Worm (Caenorhabditis elegans): Measurements from ENCODE around the gene sra-8.

Gene sra-8

DNA sequence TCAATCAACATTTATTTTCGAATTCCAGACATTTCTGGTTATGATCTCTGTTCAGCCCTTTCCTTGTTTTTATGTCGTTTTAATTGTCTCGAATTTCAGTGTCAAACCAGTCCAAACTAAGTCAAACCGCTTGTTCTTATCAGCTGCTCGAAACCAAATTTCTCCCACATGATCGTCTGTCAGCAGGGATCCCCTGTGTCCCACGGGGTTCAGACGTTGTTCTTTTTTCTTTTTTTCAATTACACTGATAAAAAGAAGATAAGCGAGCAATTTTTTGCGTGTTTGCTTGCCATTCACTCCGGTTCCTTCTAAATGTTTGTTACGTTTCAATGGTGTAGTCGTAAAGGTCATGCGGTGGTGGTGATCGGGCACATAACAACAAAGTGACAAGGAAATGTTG lies 35.6 kb upstream of the sra-8 start (continued):
- TF ChIP-seq dve-1 (tag; optimal IDR thresholded peaks at IDR 0.05; ENCODE audit: insufficient read depth) (peak; percentile 91), ztf-11 (tag; optimal IDR thresholded peaks at IDR 0.05) (no peak), nhr-77 (tag; optimal IDR thresholded peaks at IDR 0.05) (peak; percentile 68), nhr-6 (tag; optimal IDR thresholded peaks at IDR 0.05) (peak; percentile 91), mdl-1 (tag; optimal IDR thresholded peaks at IDR 0.05) (no peak), ceh-82 (tag; optimal IDR thresholded peaks at IDR 0.05) (no peak), ceh-20 (GFP tag; IDR thresholded peaks at IDR 0.05) (no peak), daf-19 (GFP tag; conservative IDR thresholded peaks at IDR 0.05) (no peak), mxl-2 (GFP tag; conservative IDR thresholded peaks at IDR 0.05) (no peak), arid-1 (GFP tag; conservative IDR thresholded peaks at IDR 0.05) (no peak), nhr-42 (GFP tag; IDR thresholded peaks at IDR 0.05) (no peak), php-3 (GFP tag; IDR thresholded peaks at IDR 0.05) (peak; percentile 74), snpc-4 (tag; optimal IDR thresholded peaks at IDR 0.05) (no peak), ZK546.5 (tag; optimal IDR thresholded peaks at IDR 0.05) (no peak), saeg-2 (GFP tag; IDR thresholded peaks at IDR 0.05) (0 out of 2 replicates have a peak, but pooled peaks have one; percentile 30), lin-39 (tag; optimal IDR thresholded peaks at IDR 0.05) (no peak), ama-1 (optimal IDR thresholded peaks at IDR 0.05) (no peak)

DNA sequence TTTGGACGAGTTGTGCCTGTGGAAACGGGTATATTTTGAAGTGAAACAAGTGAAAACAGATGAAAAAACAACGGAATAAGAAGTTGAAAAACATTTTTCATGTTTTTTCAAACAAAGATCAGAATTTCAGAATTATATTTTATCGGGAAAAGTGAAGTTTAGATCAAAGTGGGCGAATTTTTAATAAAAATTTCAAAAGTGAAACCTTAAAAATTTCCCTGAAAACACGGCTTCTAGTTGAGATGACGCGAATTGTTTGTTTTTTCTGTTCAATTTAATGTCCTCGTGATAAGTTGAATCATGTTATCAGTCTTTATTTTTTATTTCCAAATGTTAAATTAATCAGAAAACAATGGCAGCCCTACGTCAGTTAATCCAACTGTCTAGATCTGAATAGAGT lies 30.3 kb upstream of the sra-8 start, which contains the start of gene gcy-3:
Gene gcy-3, minus strand, starts transcription at position 101 of the 400 bp plus-strand sequence.
- TF ChIP-seq unc-62 (GFP tag; optimal IDR thresholded peaks at IDR 0.05 in 1 of 2), result peak in 1 of 2 experiments; percentile 35
- TF ChIP-seq unc-62 (tag; optimal IDR thresholded peaks at IDR 0.05), result no peak
- no peak for TF ChIP-seq madf-5 (GFP tag; IDR thresholded peaks at IDR 0.05)

DNA sequence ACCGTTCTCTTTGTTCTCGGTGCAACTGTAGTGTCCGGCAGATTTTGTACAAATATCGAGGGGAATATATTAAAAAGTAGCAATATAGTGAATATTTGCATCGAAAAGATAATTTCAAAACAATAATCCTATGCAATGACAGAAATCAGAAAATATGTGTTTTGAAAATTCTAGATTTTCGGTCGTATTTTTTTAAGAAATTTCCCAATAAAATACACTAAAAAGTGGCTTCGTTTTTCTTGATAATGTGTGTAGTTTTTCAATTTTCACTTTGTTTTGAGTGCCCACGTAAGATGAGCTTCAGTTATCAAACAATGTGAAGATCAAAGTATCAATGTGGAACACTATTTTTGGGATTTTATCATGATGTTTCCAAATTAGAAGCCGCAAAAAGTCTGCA lies 20.7 kb upstream of the sra-8 start, which contains the start of gene gcy-1:
Gene gcy-1, minus strand, starts transcription at position 101 of the 400 bp plus-strand sequence.
- TF ChIP-seq nhr-77 (tag; optimal IDR thresholded peaks at IDR 0.05) (no peak), mes-2 (tag; optimal IDR thresholded peaks at IDR 0.05; ENCODE audit: poor library complexity, severe bottlenecking) (no peak), mxl-3 (GFP tag; optimal IDR thresholded peaks at IDR 0.05) (no peak), lin-13 (GFP tag; optimal IDR thresholded peaks at IDR 0.05) (no peak), nhr-25 (tag; optimal IDR thresholded peaks at IDR 0.05; ENCODE audit: borderline replicate concordance, insufficient read depth) (no peak)

DNA sequence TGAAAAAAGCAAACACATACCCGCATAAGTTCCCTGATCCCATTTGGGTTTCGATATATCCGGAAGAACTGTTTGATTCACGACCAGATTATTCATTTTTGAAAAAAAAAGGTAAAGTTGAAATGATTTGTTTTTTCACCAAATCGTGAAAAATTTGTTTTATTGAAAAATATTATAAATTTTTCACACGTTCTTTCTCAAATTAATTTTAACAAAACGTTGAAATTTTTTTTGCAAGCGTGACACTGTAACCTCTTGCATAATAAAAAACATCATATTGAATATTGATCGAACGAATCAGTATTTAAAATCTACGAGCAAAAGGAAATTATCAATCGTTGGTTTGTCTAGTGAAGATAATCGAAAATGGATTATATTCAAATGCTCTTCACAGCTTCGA lies 18.7 kb upstream of the sra-8 start, which contains the start of the genes sfxn-1.1 and AH6.3:
Gene sfxn-1.1, minus strand, starts transcription at position 101 of the 400 bp plus-strand sequence.
Gene AH6.3, plus strand, starts transcription at position 275 of the 400 bp plus-strand sequence.
- TF ChIP-seq daf-8 (GFP tag; IDR thresholded peaks at IDR 0.05) (no peak), unc-130 (GFP tag; optimal IDR thresholded peaks at IDR 0.05) (no peak), cey-2 (tag; optimal IDR thresholded peaks at IDR 0.05; ENCODE audit: borderline replicate concordance, insufficient read depth) (no peak), dmd-6 (GFP tag; IDR thresholded peaks at IDR 0.05) (no peak), Y105C5A.15 (GFP tag; IDR thresholded peaks at IDR 0.05) (no peak), jun-1 (tag; optimal IDR thresholded peaks at IDR 0.05) (no peak), nhr-42 (GFP tag; IDR thresholded peaks at IDR 0.05) (no peak), R02D3.7 (tag; optimal IDR thresholded peaks at IDR 0.05) (no peak), lin-1 (GFP tag; IDR thresholded peaks at IDR 0.05) (no peak), dve-1 (tag; optimal IDR thresholded peaks at IDR 0.05; ENCODE audit: insufficient read depth) (no peak), hmg-1.1 (GFP tag; IDR thresholded peaks at IDR 0.05) (no peak), ces-1 (GFP tag; optimal IDR thresholded peaks at IDR 0.05) (no peak), gei-8 (GFP tag; optimal IDR thresholded peaks at IDR 0.05) (no peak), nhr-25 (tag; optimal IDR thresholded peaks at IDR 0.05; ENCODE audit: borderline replicate concordance, insufficient read depth) (no peak), aha-1 (tag) (no peak), F10B5.3 (tag; optimal IDR thresholded peaks at IDR 0.05) (no peak), nhr-6 (tag; optimal IDR thresholded peaks at IDR 0.05) (no peak), madf-5 (GFP tag; IDR thresholded peaks at IDR 0.05) (no peak), unc-62 (GFP tag; optimal IDR thresholded peaks at IDR 0.05 in 1 of 2) (no peak), unc-62 (tag; optimal IDR thresholded peaks at IDR 0.05) (no peak), Y75B8A.6 (GFP tag; IDR thresholded peaks at IDR 0.05) (no peak)
